Fruit fly (Drosophila melanogaster) whole organism, embryonic: ENCODE results near the gene AstA.

ENCODE experiments used
- ATbp ChIP-seq: fragments of 200-800 bp; sonication (Bioruptor generic); optimal IDR thresholded peaks from 2 replicates; lab custom pipeline; 2017; ENCODE audit warnings: missing biosample characterization, mild to moderate bottlenecking, missing genetic modification characterization, missing genetic modification reagents
- Bgb ChIP-seq: fragments of 200-800 bp; sonication (Bioruptor generic); IDR thresholded peaks from 2 replicates; pipeline ENCODE4 v1.3.6; 2022; ENCODE audit warnings: missing biosample characterization, missing genetic modification characterization; ENCODE audit not compliant: partially characterized antibody
- CG10209 ChIP-seq: fragments of 200-800 bp; sonication (Bioruptor generic); optimal IDR thresholded peaks from 3 replicates; lab custom pipeline; 2017; ENCODE audit warnings: missing biosample characterization, mild to moderate bottlenecking, missing genetic modification characterization, missing genetic modification reagents
- CG14441 ChIP-seq: fragments of 200-800 bp; sonication (Bioruptor generic); IDR thresholded peaks from 2 replicates; pipeline ENCODE4 v1.3.6; 2022; ENCODE audit warnings: missing biosample characterization, missing genetic modification characterization
- CG15011 ChIP-seq: fragments of 200-800 bp; sonication (Bioruptor generic); optimal IDR thresholded peaks from 3 replicates; lab custom pipeline; 2018; ENCODE audit warnings: missing biosample characterization, mild to moderate bottlenecking, missing genetic modification characterization
- CG16779 ChIP-seq: fragments of 200-800 bp; sonication (Bioruptor generic); IDR thresholded peaks from 2 replicates; pipeline ENCODE4 v1.3.6; 2022; ENCODE audit warnings: missing biosample characterization, missing genetic modification characterization
- CG16813 ChIP-seq: fragments of 200-800 bp; sonication (Bioruptor generic); IDR thresholded peaks from 3 replicates; pipeline ENCODE4 v1.3.6; 2022; ENCODE audit warnings: missing biosample characterization, missing genetic modification characterization; ENCODE audit not compliant: partially characterized antibody
- CG17359 ChIP-seq: fragments of 200-800 bp; sonication (Bioruptor generic); optimal IDR thresholded peaks from 3 replicates; lab custom pipeline; 2018; ENCODE audit warnings: missing biosample characterization, mild to moderate bottlenecking, missing genetic modification characterization, moderate library complexity
- CG17829 ChIP-seq: fragments of 200-800 bp; optimal IDR thresholded peaks from 2 replicates; lab custom pipeline; 2019; ENCODE audit warnings: missing biosample characterization, mild to moderate bottlenecking, missing genetic modification characterization, moderate library complexity
- CG18599 ChIP-seq: fragments of 200-800 bp; sonication (Bioruptor generic); optimal IDR thresholded peaks from 3 replicates; lab custom pipeline; 2017; ENCODE audit warnings: missing biosample characterization, missing genetic modification characterization, mild to moderate bottlenecking, moderate library complexity, missing genetic modification reagents
- CG2116 ChIP-seq: fragments of 200-800 bp; sonication (Bioruptor generic); optimal IDR thresholded peaks from 3 replicates; lab custom pipeline; 2018; ENCODE audit warnings: missing biosample characterization, mild to moderate bottlenecking, missing genetic modification characterization
- CG5245 ChIP-seq: fragments of 200-800 bp; sonication (Bioruptor generic); optimal IDR thresholded peaks from 3 replicates; lab custom pipeline; 2016; ENCODE audit warnings: missing biosample characterization, missing genetic modification characterization
- CG6689 ChIP-seq: fragments of 200-800 bp; sonication (Bioruptor generic); IDR thresholded peaks from 2 replicates; pipeline ENCODE4 v1.3.6; 2022; ENCODE audit warnings: missing biosample characterization, missing genetic modification characterization
- CG7357 ChIP-seq: fragments of 200-800 bp; sonication (Bioruptor generic); IDR thresholded peaks from 3 replicates; pipeline ENCODE4 v1.3.6; 2022; ENCODE audit warnings: missing biosample characterization, missing genetic modification characterization
- CG9727 ChIP-seq: fragments of 200-800 bp; sonication (Bioruptor generic); optimal IDR thresholded peaks from 3 replicates; lab custom pipeline; 2017; ENCODE audit warnings: missing biosample characterization, mild to moderate bottlenecking, missing genetic modification characterization
- CG9817 ChIP-seq: fragments of 200-800 bp; sonication (Bioruptor generic); optimal IDR thresholded peaks from 2 replicates; lab custom pipeline; 2018; ENCODE audit warnings: missing biosample characterization, mild to moderate bottlenecking, missing genetic modification characterization, moderate library complexity
- Ets65A ChIP-seq: fragments of 200-800 bp; sonication (Bioruptor generic); peaks from one replicate; lab custom pipeline; 2016; ENCODE audit warnings: missing biosample characterization, missing genetic modification characterization
- Fer3 ChIP-seq: fragments of 200-800 bp; sonication (Bioruptor generic); optimal IDR thresholded peaks from 2 replicates; lab custom pipeline; 2018; ENCODE audit warnings: missing biosample characterization, mild to moderate bottlenecking, missing genetic modification characterization, moderate library complexity
- HLH4C ChIP-seq: fragments of 200-800 bp; sonication (Bioruptor generic); IDR thresholded peaks from 3 replicates; pipeline ENCODE4 v1.3.6; 2022; ENCODE audit warnings: missing biosample characterization, missing genetic modification characterization; ENCODE audit not compliant: partially characterized antibody
- Hey ChIP-seq: fragments of 200-800 bp; sonication (Bioruptor generic); optimal IDR thresholded peaks from 3 replicates; lab custom pipeline; 2018; ENCODE audit warnings: missing biosample characterization, mild to moderate bottlenecking, missing genetic modification characterization
- Hmr ChIP-seq: fragments of 200-800 bp; sonication (Bioruptor generic); optimal IDR thresholded peaks from 3 replicates; lab custom pipeline; 2017; ENCODE audit warnings: mild to moderate bottlenecking, missing biosample characterization, missing genetic modification reagents, missing genetic modification characterization
- Hsf ChIP-seq: fragments of 200-800 bp; sonication (Bioruptor generic); optimal IDR thresholded peaks from 3 replicates; lab custom pipeline; 2016; ENCODE audit warnings: missing biosample characterization, missing genetic modification characterization
- Mad ChIP-seq: fragments of 200-800 bp; sonication (Bioruptor generic); optimal IDR thresholded peaks from 2 replicates; lab custom pipeline; 2016; ENCODE audit warnings: missing biosample characterization, missing genetic modification characterization
- Max ChIP-seq: fragments of 200-800 bp; sonication (Bioruptor generic); optimal IDR thresholded peaks from 2 replicates; lab custom pipeline; 2016; ENCODE audit warnings: missing biosample characterization, mild to moderate bottlenecking, missing genetic modification characterization
- Mes4 ChIP-seq: fragments of 200-800 bp; sonication (Bioruptor generic); optimal IDR thresholded peaks from 2 replicates; lab custom pipeline; 2016; ENCODE audit warnings: missing biosample characterization, missing genetic modification characterization
- Mrtf ChIP-seq: fragments of 200-800 bp; sonication (Bioruptor generic); IDR thresholded peaks from 3 replicates; pipeline ENCODE4 v1.3.6; 2022; ENCODE audit warnings: missing biosample characterization, missing genetic modification characterization
- Nf-YB ChIP-seq: fragments of 200-800 bp; sonication (Bioruptor generic); optimal IDR thresholded peaks from 3 replicates; lab custom pipeline; 2019; ENCODE audit warnings: missing biosample characterization, mild to moderate bottlenecking, missing genetic modification characterization, moderate library complexity
- Opbp ChIP-seq: fragments of 200-800 bp; sonication (Bioruptor generic); IDR thresholded peaks from 3 replicates; pipeline ENCODE4 v1.3.6; 2022; ENCODE audit warnings: missing biosample characterization, missing genetic modification characterization; ENCODE audit not compliant: partially characterized antibody
- Optix ChIP-seq: fragments of 200-800 bp; sonication (Bioruptor generic); IDR thresholded peaks from 3 replicates; pipeline ENCODE4 v1.3.6; 2022; ENCODE audit warnings: missing biosample characterization, missing genetic modification characterization
- Xrp1 ChIP-seq: fragments of 200-800 bp; sonication (Bioruptor generic); IDR thresholded peaks from 2 replicates; pipeline ENCODE4 v1.3.6; 2022; ENCODE audit warnings: missing biosample characterization, missing genetic modification characterization
- ase ChIP-seq: fragments of 200-800 bp; sonication (Bioruptor generic); IDR thresholded peaks from 3 replicates; pipeline ENCODE4 v1.3.6; 2022; ENCODE audit warnings: missing biosample characterization, missing genetic modification characterization
- bigmax ChIP-seq: fragments of 200-800 bp; sonication (Bioruptor generic); optimal IDR thresholded peaks from 2 replicates; lab custom pipeline; 2018; ENCODE audit warnings: missing biosample characterization, mild to moderate bottlenecking, missing genetic modification characterization
- bowl ChIP-seq: fragments of 200-800 bp; sonication (Bioruptor generic); IDR thresholded peaks from 2 replicates; pipeline ENCODE4 v1.3.6; 2022; ENCODE audit warnings: missing biosample characterization, missing genetic modification characterization
- fu2 ChIP-seq: fragments of 200-800 bp; sonication (Bioruptor generic); optimal IDR thresholded peaks from 2 replicates; lab custom pipeline; 2016; ENCODE audit warnings: missing biosample characterization, missing genetic modification characterization
- gsb-n ChIP-seq: fragments of 200-800 bp; sonication (Bioruptor generic); optimal IDR thresholded peaks from 3 replicates; lab custom pipeline; 2018; ENCODE audit warnings: missing biosample characterization, mild to moderate bottlenecking, missing genetic modification characterization
- kah ChIP-seq: fragments of 200-800 bp; sonication (Bioruptor generic); optimal IDR thresholded peaks from 2 replicates; lab custom pipeline; 2018; ENCODE audit warnings: missing biosample characterization, mild to moderate bottlenecking, missing genetic modification characterization
- mld ChIP-seq: fragments of 200-800 bp; sonication (Bioruptor generic); IDR thresholded peaks from 3 replicates; pipeline ENCODE4 v1.3.6; 2022; ENCODE audit warnings: missing biosample characterization, missing genetic modification characterization; ENCODE audit not compliant: partially characterized antibody
- nerfin-2 ChIP-seq: fragments of 200-800 bp; sonication (Bioruptor generic); IDR thresholded peaks from 2 replicates; pipeline ENCODE4 v1.3.6; 2022; ENCODE audit warnings: missing biosample characterization, missing genetic modification characterization; ENCODE audit not compliant: partially characterized antibody
- nom ChIP-seq: fragments of 200-800 bp; sonication (Bioruptor generic); optimal IDR thresholded peaks from 2 replicates; lab custom pipeline; 2017; ENCODE audit warnings: missing biosample characterization, missing genetic modification characterization, mild to moderate bottlenecking, moderate library complexity, missing genetic modification reagents
- otp ChIP-seq: fragments of 200-800 bp; sonication (Bioruptor generic); IDR thresholded peaks from 3 replicates; pipeline ENCODE4, ENCODE4 v1.3.6; 2022; ENCODE audit warnings: missing biosample characterization, missing genetic modification characterization
- p53 ChIP-seq: fragments of 200-800 bp; sonication (Bioruptor generic); optimal IDR thresholded peaks from 2 replicates; lab custom pipeline; 2016; ENCODE audit warnings: missing biosample characterization, missing genetic modification characterization
- ro ChIP-seq: fragments of 200-800 bp; sonication (Bioruptor generic); IDR thresholded peaks from 2 replicates; pipeline ENCODE4 v1.3.6; 2022; ENCODE audit warnings: missing biosample characterization, missing genetic modification characterization
- run ChIP-seq: fragments of 200-800 bp; sonication (Bioruptor generic); optimal IDR thresholded peaks from 3 replicates; lab custom pipeline; 2018; ENCODE audit warnings: missing biosample characterization, mild to moderate bottlenecking, missing genetic modification characterization
- sc ChIP-seq, 3 experiments: fragments of >200 bp in 2 of 3; fragments of 200-800 bp in 1 of 3; sonication (Bioruptor generic) in 1 of 3; optimal IDR thresholded peaks; 2 replicates in 2 of 3; 3 replicates in 1 of 3; lab custom pipeline; 2017; ENCODE audit warnings: mild to moderate bottlenecking in 1 of 3, missing biosample characterization in 1 of 3, missing genetic modification characterization in 1 of 3, missing genetic modification reagents in 1 of 3
- sima ChIP-seq: fragments of 200-800 bp; sonication (Bioruptor generic); optimal IDR thresholded peaks from 2 replicates; lab custom pipeline; 2016; ENCODE audit warnings: missing biosample characterization, missing genetic modification characterization
- sob ChIP-seq: fragments of 200-800 bp; sonication (Bioruptor generic); IDR thresholded peaks from 2 replicates; pipeline ENCODE4 v1.3.6; 2022; ENCODE audit warnings: missing biosample characterization, missing genetic modification characterization
- stc ChIP-seq: fragments of 200-800 bp; sonication (Bioruptor generic); IDR thresholded peaks from 2 replicates; pipeline ENCODE4 v1.3.6; 2022; ENCODE audit warnings: missing biosample characterization, missing genetic modification characterization
- zen2 ChIP-seq: fragments of 200-800 bp; sonication (Bioruptor generic); IDR thresholded peaks from 3 replicates; pipeline ENCODE4 v1.3.6; 2022; ENCODE audit warnings: missing biosample characterization, missing genetic modification characterization; ENCODE audit not compliant: partially characterized antibody

AstA gene

DNA sequence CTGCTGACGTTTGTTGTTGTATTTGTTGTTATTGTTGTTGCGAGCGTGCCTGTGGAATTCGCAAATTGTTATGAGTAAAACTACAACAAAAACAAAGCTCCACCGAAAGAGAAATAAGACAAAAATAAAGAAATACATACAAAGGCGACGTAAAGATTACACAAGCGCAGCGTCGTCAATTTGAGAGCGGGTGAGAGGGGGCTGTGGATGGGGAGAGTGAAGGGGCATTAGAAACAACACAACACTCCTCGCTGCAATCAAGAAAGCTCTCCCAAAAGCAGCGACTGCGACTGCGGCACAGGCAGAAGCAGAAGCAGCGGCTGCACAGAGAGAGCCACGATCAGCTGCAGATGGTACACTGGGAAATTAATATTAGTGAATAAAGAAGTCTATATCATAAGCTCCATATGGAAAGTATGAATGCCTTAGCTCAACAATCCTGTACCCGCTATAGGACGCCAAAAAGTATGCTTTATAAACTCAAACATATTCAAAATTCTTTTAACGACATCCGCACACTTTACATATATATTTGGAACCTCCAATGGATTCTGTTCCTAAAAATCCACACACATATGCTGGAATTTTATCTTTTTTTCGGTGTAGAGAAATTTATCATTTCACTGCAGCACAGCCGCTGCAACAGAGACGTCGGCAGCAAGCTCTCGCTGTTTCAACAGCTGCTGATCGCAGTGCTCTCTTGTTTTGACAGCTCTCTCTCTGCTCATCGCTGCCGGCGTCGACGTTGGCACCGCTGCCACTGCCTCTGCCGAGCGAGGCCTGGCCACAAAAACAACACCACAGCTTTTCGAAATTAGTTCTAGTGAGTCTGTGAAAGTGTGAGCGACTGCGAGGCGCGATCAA is 3.9 kb upstream of the AstA start, which contains the start of gene CG13631 (continued):
- TF ChIP-seq sob (peak; percentile 77), ase (GFP tag; lab: Robert Waterston, UW) (peak; percentile 94), CG9817 (tag; lab: Kevin White, UChicago) (peak; percentile 86), Opbp (GFP tag; lab: Robert Waterston, UW) (no peak), fu2 (peak; percentile 64), nom (GFP tag; lab: Kevin White, UChicago) (no peak), Fer3 (tag; lab: Kevin White, UChicago) (peak; percentile 73), sc (optimal IDR thresholded peaks at IDR 0.05; lab: Kevin White, UChicago) (no peak), sc (GFP tag; optimal IDR thresholded peaks at IDR 0.05; lab: Kevin White, UChicago) (peak; percentile 97), CG17359 (tag; lab: Kevin White, UChicago) (peak; percentile 96), stc (GFP tag; lab: Robert Waterston, UW) (peak; percentile 96), bowl (GFP tag; lab: Robert Waterston, UW) (peak; percentile 23; the same call in 1 of the 2 replicates), Mes4 (peak; percentile 96), Hey (peak; percentile 51), sima (GFP tag; lab: Kevin White, UChicago) (peak; percentile 76), Bgb (GFP tag; lab: Robert Waterston, UW) (no peak), CG10209 (GFP tag; lab: Kevin White, UChicago) (peak; percentile 93), Mad (GFP tag; lab: Kevin White, UChicago) (peak; percentile 88), Hmr (GFP tag; lab: Kevin White, UChicago) (peak; percentile 62), CG17829 (tag; lab: Kevin White, UChicago) (peak; percentile 96), CG16779 (no peak), p53 (GFP tag; lab: Kevin White, UChicago) (peak; percentile 84), CG15011 (GFP tag; lab: Kevin White, UChicago) (peak; percentile 78), zen2 (GFP tag; lab: Robert Waterston, UW) (no peak), nerfin-2 (GFP tag; lab: Robert Waterston, UW) (no peak), Max (GFP tag; lab: Kevin White, UChicago) (peak; percentile 91), ro (GFP tag; lab: Robert Waterston, UW) (peak; percentile 90), Xrp1 (GFP tag; lab: Robert Waterston, UW) (peak; percentile 96), Nf-YB (peak; percentile 80), HLH4C (GFP tag; lab: Robert Waterston, UW) (no peak), otp (GFP tag; lab: Robert Waterston, UW) (peak; percentile 83), run (tag; lab: Kevin White, UChicago) (peak; percentile 91), CG5245 (GFP tag; lab: Kevin White, UChicago) (peak; percentile 94), CG6689 (GFP tag; lab: Robert Waterston, UW) (peak; percentile 96), Ets65A (GFP tag; lab: Kevin White, UChicago) (peak; percentile 99), bigmax (GFP tag; lab: Kevin White, UChicago) (no peak), gsb-n (peak; percentile 96), Mrtf (GFP tag; lab: Robert Waterston, UW) (peak; percentile 86), CG18599 (peak; percentile 79), CG16813 (GFP tag; lab: Robert Waterston, UW) (no peak), Hsf (peak; percentile 96), ATbp (GFP tag; lab: Kevin White, UChicago) (peak; percentile 97), Optix (GFP tag; lab: Robert Waterston, UW) (peak; percentile 95), mld (GFP tag; lab: Robert Waterston, UW) (no peak), CG2116 (GFP tag; lab: Kevin White, UChicago) (peak; percentile 68), CG14441 (GFP tag; lab: Robert Waterston, UW) (peak; percentile 88), kah (peak; percentile 86), CG9727 (GFP tag; lab: Kevin White, UChicago) (peak; percentile 82), CG7357 (GFP tag; lab: Robert Waterston, UW) (peak; percentile 85)
